Fruit fly (Drosophila melanogaster) whole organism, embryonic: ENCODE measurements around the gene CG5262.

ENCODE experiments used
- Atf-2 ChIP-seq: fragments of 200-800 bp; sonication (Bioruptor generic); optimal IDR thresholded peaks from 2 replicates; lab custom pipeline; 2016; ENCODE audit warnings: missing biosample characterization, missing genetic modification characterization
- Blimp-1 ChIP-seq: fragments of 200-800 bp; sonication (Bioruptor generic); optimal IDR thresholded peaks from 3 replicates; lab custom pipeline; 2018; ENCODE audit warnings: missing biosample characterization, missing genetic modification characterization, mild to moderate bottlenecking, moderate library complexity, missing genetic modification reagents
- CG10431 ChIP-seq: fragments of 200-800 bp; sonication (Bioruptor generic); optimal IDR thresholded peaks from 3 replicates; lab custom pipeline; 2018; ENCODE audit warnings: missing biosample characterization, mild to moderate bottlenecking, missing genetic modification characterization
- CG12219 ChIP-seq: fragments of 200-800 bp; sonication (Bioruptor generic); optimal IDR thresholded peaks from 3 replicates; lab custom pipeline; 2018; ENCODE audit warnings: missing biosample characterization, mild to moderate bottlenecking, missing genetic modification characterization
- CG1233 ChIP-seq: fragments of 200-800 bp; sonication (Bioruptor generic); optimal IDR thresholded peaks from 4 replicates; lab custom pipeline; 2018; ENCODE audit warnings: missing biosample characterization, mild to moderate bottlenecking, missing genetic modification characterization
- CG15269 ChIP-seq: fragments of 200-800 bp; sonication (Bioruptor generic); optimal IDR thresholded peaks from 2 replicates; lab custom pipeline; 2018; ENCODE audit warnings: missing biosample characterization, mild to moderate bottlenecking, missing genetic modification characterization, moderate library complexity
- CG15479 ChIP-seq: fragments of 200-800 bp; sonication (Bioruptor generic); optimal IDR thresholded peaks from 3 replicates; lab custom pipeline; 2019; ENCODE audit warnings: missing biosample characterization, mild to moderate bottlenecking, missing genetic modification characterization, moderate library complexity
- CG18011 ChIP-seq: fragments of 200-800 bp; sonication (Bioruptor generic); optimal IDR thresholded peaks from 2 replicates; lab custom pipeline; 2017; ENCODE audit warnings: missing biosample characterization, missing genetic modification characterization, mild to moderate bottlenecking, moderate library complexity, missing genotype
- CG30403 ChIP-seq: fragments of 200-800 bp; sonication (Bioruptor generic); optimal IDR thresholded peaks from 3 replicates; lab custom pipeline; 2016; ENCODE audit warnings: missing biosample characterization, missing genetic modification characterization
- CG33557 ChIP-seq: fragments of 200-800 bp; sonication (Bioruptor generic); optimal IDR thresholded peaks from 2 replicates; lab custom pipeline; 2019; ENCODE audit warnings: missing biosample characterization, mild to moderate bottlenecking, missing genetic modification characterization, moderate library complexity
- CG3838 ChIP-seq: fragments of 200-800 bp; sonication (Bioruptor generic); optimal IDR thresholded peaks from 3 replicates; lab custom pipeline; 2016; ENCODE audit warnings: missing biosample characterization, missing genetic modification characterization
- CG42726 ChIP-seq: fragments of 200-800 bp; sonication (Bioruptor generic); IDR thresholded peaks from 2 replicates; pipeline ENCODE4 v1.3.6; 2022; ENCODE audit warnings: missing biosample characterization, missing genetic modification characterization; ENCODE audit not compliant: partially characterized antibody
- CG4404 ChIP-seq: fragments of 200-800 bp; sonication (Bioruptor generic); IDR thresholded peaks from 2 replicates; pipeline ENCODE4 v1.3.6; 2022; ENCODE audit warnings: missing biosample characterization, missing genetic modification characterization
- CG5953 ChIP-seq: fragments of 200-800 bp; sonication (Bioruptor generic); IDR thresholded peaks from 2 replicates; pipeline ENCODE4 v1.3.6; 2022; ENCODE audit warnings: missing biosample characterization, missing genetic modification characterization
- CG7745 ChIP-seq: fragments of 200-800 bp; sonication (Bioruptor generic); optimal IDR thresholded peaks from 2 replicates; lab custom pipeline; 2018; ENCODE audit warnings: missing biosample characterization, mild to moderate bottlenecking, missing genetic modification characterization, moderate library complexity
- CG8478 ChIP-seq: fragments of >200 bp; optimal IDR thresholded peaks from 2 replicates; lab custom pipeline; 2018
- CG9437 ChIP-seq: fragments of 200-800 bp; sonication (Bioruptor generic); optimal IDR thresholded peaks from 2 replicates; lab custom pipeline; 2018; ENCODE audit warnings: missing biosample characterization, mild to moderate bottlenecking, missing genetic modification characterization
- CHES-1-like ChIP-seq: fragments of 200-800 bp; sonication (Bioruptor generic); optimal IDR thresholded peaks from 2 replicates; lab custom pipeline; 2016; ENCODE audit warnings: missing biosample characterization, missing genetic modification characterization
- CTCF ChIP-seq: fragments of 200-800 bp; sonication (Bioruptor generic); optimal IDR thresholded peaks from 2 replicates; lab custom pipeline; 2017; ENCODE audit warnings: missing biosample characterization, mild to moderate bottlenecking, missing genetic modification characterization, moderate library complexity
- Dek ChIP-seq: fragments of 200-800 bp; sonication (Bioruptor generic); optimal IDR thresholded peaks from 3 replicates; lab custom pipeline; 2019; ENCODE audit warnings: missing biosample characterization, mild to moderate bottlenecking, missing genetic modification characterization, moderate library complexity
- Doc3 ChIP-seq: fragments of 200-800 bp; sonication (Bioruptor generic); IDR thresholded peaks from 3 replicates; pipeline ENCODE4 v1.3.6; 2022; ENCODE audit warnings: missing biosample characterization, missing genetic modification characterization; ENCODE audit not compliant: partially characterized antibody
- Hand ChIP-seq: fragments of 200-800 bp; sonication (Bioruptor generic); optimal IDR thresholded peaks from 2 replicates; lab custom pipeline; 2017; ENCODE audit warnings: mild to moderate bottlenecking, missing biosample characterization, missing genetic modification reagents, missing genetic modification characterization
- Hsf ChIP-seq: fragments of 200-800 bp; sonication (Bioruptor generic); optimal IDR thresholded peaks from 3 replicates; lab custom pipeline; 2016; ENCODE audit warnings: missing biosample characterization, missing genetic modification characterization
- Meics ChIP-seq: fragments of 200-800 bp; sonication (Bioruptor generic); optimal IDR thresholded peaks from 2 replicates; lab custom pipeline; 2017; ENCODE audit warnings: missing biosample characterization, mild to moderate bottlenecking, missing genetic modification characterization
- Oaz ChIP-seq: fragments of 200-800 bp; sonication (Bioruptor generic); IDR thresholded peaks from 2 replicates; pipeline ENCODE4 v1.3.6; 2022; ENCODE audit warnings: missing biosample characterization, missing genetic modification characterization
- Poxn ChIP-seq: fragments of 200-800 bp; sonication (Bioruptor generic); IDR thresholded peaks from 2 replicates; pipeline ENCODE4 v1.3.6; 2022; ENCODE audit warnings: missing biosample characterization, missing genetic modification characterization
- Sin3A ChIP-seq: fragments of >200 bp; optimal IDR thresholded peaks from 2 replicates; lab custom pipeline; 2018
- Sox102F ChIP-seq: fragments of 200-800 bp; sonication (Bioruptor generic); optimal IDR thresholded peaks from 2 replicates; lab custom pipeline; 2018; ENCODE audit warnings: missing biosample characterization, mild to moderate bottlenecking, missing genetic modification characterization, moderate library complexity
- ato ChIP-seq: fragments of 200-800 bp; sonication (Bioruptor generic); IDR thresholded peaks from 2 replicates; pipeline ENCODE4 v1.3.6; 2022; ENCODE audit warnings: missing biosample characterization, missing genetic modification characterization; ENCODE audit not compliant: partially characterized antibody
- bsh ChIP-seq, 2 experiments: fragments of 200-800 bp; sonication (Bioruptor generic); optimal IDR thresholded peaks; 2 replicates each; lab custom pipeline; 2017 to 2018; ENCODE audit warnings: mild to moderate bottlenecking in 2 of 2, missing biosample characterization in 2 of 2, missing genetic modification characterization in 2 of 2, moderate library complexity in 1 of 2
- caup ChIP-seq: fragments of 200-800 bp; sonication (Bioruptor generic); optimal IDR thresholded peaks from 3 replicates; lab custom pipeline; 2017; ENCODE audit warnings: missing biosample characterization, mild to moderate bottlenecking, missing genetic modification characterization, moderate library complexity; ENCODE audit not compliant: severe bottlenecking
- chinmo ChIP-seq: fragments of 200-800 bp; sonication (Bioruptor generic); IDR thresholded peaks from 4 replicates; pipeline ENCODE4 v1.3.6; 2022; ENCODE audit warnings: missing biosample characterization, missing genetic modification characterization; ENCODE audit not compliant: partially characterized antibody
- da ChIP-seq: fragments of 200-800 bp; sonication (Bioruptor generic); optimal IDR thresholded peaks from 2 replicates; lab custom pipeline; 2016; ENCODE audit warnings: missing biosample characterization, missing genetic modification characterization
- dm ChIP-seq: fragments of 200-800 bp; sonication (Bioruptor generic); optimal IDR thresholded peaks from 3 replicates; lab custom pipeline; 2016; ENCODE audit warnings: missing biosample characterization, missing genetic modification characterization
- dmrt99B ChIP-seq: fragments of 200-800 bp; sonication (Bioruptor generic); optimal IDR thresholded peaks from 2 replicates; lab custom pipeline; 2018; ENCODE audit warnings: missing biosample characterization, mild to moderate bottlenecking, missing genetic modification characterization, moderate library complexity
- gt ChIP-seq: fragments of 200-800 bp; sonication (Bioruptor generic); IDR thresholded peaks from 2 replicates; pipeline ENCODE4 v1.3.6; 2022; ENCODE audit warnings: missing biosample characterization, missing genetic modification characterization
- insv ChIP-seq, 2 experiments: fragments of 200-800 bp; sonication (Bioruptor generic); optimal IDR thresholded peaks; 3 replicates each; lab custom pipeline; 2016 to 2018; ENCODE audit warnings: missing biosample characterization in 2 of 2, missing genetic modification characterization in 2 of 2
- jigr1 ChIP-seq: fragments of 200-800 bp; sonication (Bioruptor generic); IDR thresholded peaks from 3 replicates; pipeline ENCODE4 v1.3.6; 2022; ENCODE audit warnings: missing biosample characterization, missing genetic modification characterization
- knrl ChIP-seq: fragments of 200-800 bp; sonication (Bioruptor generic); IDR thresholded peaks from 3 replicates; pipeline ENCODE4 v1.3.6; 2022; ENCODE audit warnings: missing biosample characterization, missing genetic modification characterization; ENCODE audit not compliant: partially characterized antibody
- lmd ChIP-seq: fragments of 200-800 bp; sonication (Bioruptor generic); IDR thresholded peaks from 2 replicates; pipeline ENCODE4 v1.3.6; 2022; ENCODE audit warnings: missing biosample characterization, missing genetic modification characterization
- mam ChIP-seq: fragments of 200-800 bp; sonication (Bioruptor generic); optimal IDR thresholded peaks from 3 replicates; lab custom pipeline; 2016; ENCODE audit warnings: missing biosample characterization, missing genetic modification characterization
- repo ChIP-seq: fragments of 200-800 bp; sonication (Bioruptor generic); optimal IDR thresholded peaks from 2 replicates; lab custom pipeline; 2016; ENCODE audit warnings: missing biosample characterization, missing genetic modification characterization
- shn ChIP-seq: fragments of 200-800 bp; sonication (Bioruptor generic); optimal IDR thresholded peaks from 3 replicates; lab custom pipeline; 2016; ENCODE audit warnings: missing biosample characterization, missing genetic modification characterization
- so ChIP-seq: fragments of 200-800 bp; sonication (Bioruptor generic); IDR thresholded peaks from 3 replicates; pipeline ENCODE4 v1.3.6; 2022; ENCODE audit warnings: missing biosample characterization, missing genetic modification characterization
- stc ChIP-seq: fragments of 200-800 bp; sonication (Bioruptor generic); IDR thresholded peaks from 2 replicates; pipeline ENCODE4 v1.3.6; 2022; ENCODE audit warnings: missing biosample characterization, missing genetic modification characterization
- twi ChIP-seq: fragments of 200-800 bp; optimal IDR thresholded peaks from 2 replicates; lab custom pipeline; 2019; ENCODE audit warnings: missing biosample characterization, mild to moderate bottlenecking, missing genetic modification characterization, moderate library complexity
- tx ChIP-seq: fragments of 200-800 bp; sonication (Bioruptor generic); optimal IDR thresholded peaks from 2 replicates; lab custom pipeline; 2016; ENCODE audit warnings: missing biosample characterization, missing genetic modification characterization
- vnd ChIP-seq: fragments of 200-800 bp; sonication (Bioruptor generic); IDR thresholded peaks from 3 replicates; pipeline ENCODE4 v1.3.6; 2022; ENCODE audit warnings: missing biosample characterization, missing genetic modification characterization; ENCODE audit not compliant: partially characterized antibody
- zf30C ChIP-seq: fragments of 200-800 bp; sonication (Bioruptor generic); optimal IDR thresholded peaks from 3 replicates; lab custom pipeline; 2018; ENCODE audit warnings: missing biosample characterization, mild to moderate bottlenecking, missing genetic modification characterization

CG5262 gene

DNA sequence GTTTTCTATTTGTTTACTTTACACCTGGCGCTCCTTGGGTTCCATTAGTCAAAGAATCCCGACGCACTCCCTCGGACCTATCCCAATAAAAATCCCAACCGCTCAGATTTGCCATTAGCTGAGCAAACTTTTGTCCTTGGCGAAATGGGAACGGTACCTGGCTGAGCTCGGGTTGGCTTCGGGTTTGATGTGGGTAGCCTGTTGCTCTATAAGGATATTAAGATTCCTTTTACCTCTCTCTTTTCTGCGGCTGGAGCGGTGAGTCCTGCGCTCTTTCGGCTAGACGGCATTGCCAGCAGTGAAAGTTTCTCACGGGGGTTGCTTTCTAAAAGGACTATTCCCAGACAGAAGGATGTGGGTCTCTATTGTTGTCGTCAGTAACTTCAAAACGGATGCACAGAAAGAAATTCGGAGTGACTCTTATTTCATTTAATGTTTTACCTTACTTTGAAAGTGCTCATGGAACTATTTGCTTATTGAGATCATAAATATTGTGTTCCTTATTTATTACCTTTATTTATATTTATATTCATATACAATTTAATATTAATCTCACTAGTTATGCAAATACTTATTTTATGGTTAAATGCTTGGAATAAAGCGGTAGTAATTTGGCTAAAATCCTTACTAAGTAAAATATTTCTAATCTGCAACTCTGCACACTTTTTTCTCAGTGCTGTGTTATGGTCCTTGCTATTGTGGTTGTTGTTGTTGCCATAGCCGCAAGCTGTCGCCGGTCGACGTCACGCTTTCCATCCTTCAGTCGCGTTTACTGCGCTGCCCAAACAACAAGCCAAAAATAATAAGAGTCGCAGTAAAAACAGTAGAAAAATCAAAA lies 11.6 kb upstream of the CG5262 start, which contains the start of gene CG5910 (continued):
- TF ChIP-seq knrl, result no peak
- TF ChIP-seq dm (GFP tag; lab: Kevin White, UChicago), result no peak
- TF ChIP-seq CG30403 (GFP tag; lab: Kevin White, UChicago), result peak; percentile 89
- TF ChIP-seq bsh (GFP tag; optimal IDR thresholded peaks at IDR 0.05; lab: Kevin White, UChicago), result peak; percentile 25 to 89
- TF ChIP-seq CG7745, result no peak
- TF ChIP-seq CG4404 (GFP tag; lab: Robert Waterston, UW), result no peak; the same call in none of the 2 replicates
- TF ChIP-seq dmrt99B, result peak; percentile 93
- no peak for TF ChIP-seq CG8478
- TF ChIP-seq tx, result peak; percentile 14
- peak; percentile 76 for TF ChIP-seq so (GFP tag; lab: Robert Waterston, UW)
- peak; percentile 80 for TF ChIP-seq twi (tag; lab: Kevin White, UChicago)
- peak; percentile 78 for TF ChIP-seq stc (GFP tag; lab: Robert Waterston, UW)
- TF ChIP-seq caup, result peak; percentile 91
- peak in 1 of 2 experiments; percentile 63 for TF ChIP-seq insv (GFP tag; optimal IDR thresholded peaks at IDR 0.05; lab: Kevin White, UChicago)
- peak; percentile 77 for TF ChIP-seq CG12219 (GFP tag; lab: Kevin White, UChicago)
- peak; percentile 89 for TF ChIP-seq CG9437 (GFP tag; lab: Kevin White, UChicago)
- peak; percentile 41; the same call in 1 of the 2 replicates for TF ChIP-seq gt (GFP tag; lab: Robert Waterston, UW)
- peak; percentile 90 for TF ChIP-seq CG33557 (GFP tag; lab: Kevin White, UChicago)
- TF ChIP-seq mam (GFP tag; lab: Kevin White, UChicago), result peak; percentile 53
- 0 out of 2 replicates have a peak, but pooled peaks have one; percentile 10 for TF ChIP-seq CG5953
- no peak for TF ChIP-seq ato
- TF ChIP-seq jigr1 (GFP tag; lab: Robert Waterston, UW), result peak; percentile 61; the same call in 1 of the 3 replicates
- TF ChIP-seq Sin3A (lab: Kevin White, UChicago), result no peak
- peak; percentile 67 for TF ChIP-seq CG10431 (GFP tag; lab: Kevin White, UChicago)
- peak; percentile 36 for TF ChIP-seq CG18011 (GFP tag; lab: Kevin White, UChicago)
- no peak for TF ChIP-seq CG42726 (GFP tag; lab: Robert Waterston, UW)
- no peak for TF ChIP-seq Doc3 (GFP tag; lab: Robert Waterston, UW)
- peak; percentile 90 for TF ChIP-seq Hand
- peak; percentile 36 for TF ChIP-seq CTCF
- no peak for TF ChIP-seq chinmo
- peak; percentile 87 for TF ChIP-seq zf30C (GFP tag; lab: Kevin White, UChicago)
- peak; percentile 89 for TF ChIP-seq CG1233
- no peak for TF ChIP-seq CG15479 (GFP tag; lab: Kevin White, UChicago)
- peak; percentile 50; the same call in 1 of the 2 replicates for TF ChIP-seq Oaz
- no peak for TF ChIP-seq vnd (GFP tag; lab: Robert Waterston, UW)
- TF ChIP-seq CG15269 (tag; lab: Kevin White, UChicago), result peak; percentile 90
- peak; percentile 94 for TF ChIP-seq Meics
- TF ChIP-seq Poxn (GFP tag; lab: Robert Waterston, UW), result 0 out of 2 replicates have a peak, but pooled peaks have one; percentile 18
- TF ChIP-seq CG3838 (GFP tag; lab: Kevin White, UChicago), result no peak
- TF ChIP-seq Sox102F (GFP tag; lab: Kevin White, UChicago), result peak; percentile 88
- TF ChIP-seq CHES-1-like (GFP tag; lab: Kevin White, UChicago), result peak; percentile 23
- TF ChIP-seq repo (GFP tag; lab: Kevin White, UChicago), result no peak
- peak; percentile 84 for TF ChIP-seq lmd (GFP tag; lab: Robert Waterston, UW)
- TF ChIP-seq da, result no peak
- peak; percentile 3 for TF ChIP-seq Atf-2 (GFP tag; lab: Kevin White, UChicago)
- no peak for TF ChIP-seq shn
- TF ChIP-seq Dek (tag; lab: Kevin White, UChicago), result peak; percentile 89
- TF ChIP-seq Hsf, result peak; percentile 40
- TF ChIP-seq Blimp-1, result no peak
